Fruit fly (Drosophila melanogaster): Measurements from ENCODE around the gene Roc1a.
A peak's percentile ranks its signal among the peaks of the same experiment; 100 is the strongest.

Gene Roc1a

dm6 chrX:647056-647627, at the start of gene Roc1a:
Gene Roc1a (plus strand): TSS chrX:647304.
- no peak for TF ChIP-seq noc (tag; optimal IDR thresholded peaks at IDR 0.05)

- TF ChIP-seq noc (tag; optimal IDR thresholded peaks at IDR 0.05) = peak; percentile 40
Measured at dm6 chrX:598322-599057, 48.6 kb upstream of the Roc1a start.

dm6 chrX:599727-600126, 47.4 kb upstream of the Roc1a start:
- no peak for TF ChIP-seq noc (tag; optimal IDR thresholded peaks at IDR 0.05)

- no peak for TF ChIP-seq noc (tag; optimal IDR thresholded peaks at IDR 0.05)
Measured at dm6 chrX:601984-602383, 45.1 kb upstream of the Roc1a start.

- no peak for TF ChIP-seq noc (tag; optimal IDR thresholded peaks at IDR 0.05)
Measured at dm6 chrX:610048-610447, 37.1 kb upstream of the Roc1a start.

dm6 chrX:616761-617476, 30.2 kb upstream of the Roc1a start:
- TF ChIP-seq noc (tag; optimal IDR thresholded peaks at IDR 0.05) = no peak

dm6 chrX:617477-617795, 29.7 kb upstream of the Roc1a start:
- TF ChIP-seq noc (tag; optimal IDR thresholded peaks at IDR 0.05) = no peak

dm6 chrX:618583-618982, 28.5 kb upstream of the Roc1a start:
- TF ChIP-seq noc (tag; optimal IDR thresholded peaks at IDR 0.05) = peak; percentile 70

dm6 chrX:619220-620101, 27.6 kb upstream of the Roc1a start:
- TF ChIP-seq noc (tag; optimal IDR thresholded peaks at IDR 0.05) = no peak

- TF ChIP-seq noc (tag; optimal IDR thresholded peaks at IDR 0.05) = no peak
Measured at dm6 chrX:620102-620430, 27.0 kb upstream of the Roc1a start, which contains the start of gene spdi. Gene spdi (minus strand): TSS chrX:620195.

- TF ChIP-seq noc (tag; optimal IDR thresholded peaks at IDR 0.05) = peak; percentile 52
Measured at dm6 chrX:621132-621555, 26.0 kb upstream of the Roc1a start, which contains the start of the genes CG13365 and Vsp37A. Gene CG13365 (minus strand): TSS chrX:621215. Gene Vsp37A (plus strand): TSS chrX:621530.

- TF ChIP-seq noc (tag; optimal IDR thresholded peaks at IDR 0.05) = no peak
Measured at dm6 chrX:623357-623756, 23.7 kb upstream of the Roc1a start, which contains the start of gene CG13369. Gene CG13369 (plus strand): TSS chrX:623468.

- no peak for TF ChIP-seq noc (tag; optimal IDR thresholded peaks at IDR 0.05)
Measured at dm6 chrX:625157-625627, 21.9 kb upstream of the Roc1a start, which contains the start of the genes CG13364 and Hinfp. Gene CG13364 (minus strand): TSS chrX:625203. Gene Hinfp (plus strand): TSS chrX:625542.

- TF ChIP-seq noc (tag; optimal IDR thresholded peaks at IDR 0.05) = peak; percentile 69
Measured at dm6 chrX:629239-629821, 17.8 kb upstream of the Roc1a start, which contains the start of the genes RpL36 and Mybbp1A. Gene RpL36 (minus strand): TSS chrX:629483. Gene Mybbp1A (plus strand): TSS chrX:629773.

dm6 chrX:635495-636142, 11.5 kb upstream of the Roc1a start, which contains the start of gene Dredd:
Gene Dredd (minus strand): TSS chrX:635545.
- no peak for TF ChIP-seq noc (tag; optimal IDR thresholded peaks at IDR 0.05)
